Worm (Caenorhabditis elegans): ENCODE measurements around the gene snf-11.

- no peak for TF ChIP-seq lag-1 (GFP tag; IDR thresholded peaks at IDR 0.05)
- TF ChIP-seq snpc-4 (GFP tag; optimal IDR thresholded peaks at IDR 0.05): no peak
- no peak for TF ChIP-seq snpc-4 (tag; optimal IDR thresholded peaks at IDR 0.05)
- TF ChIP-seq B0261.1 (tag; optimal IDR thresholded peaks at IDR 0.05): no peak
- TF ChIP-seq unc-130 (GFP tag; optimal IDR thresholded peaks at IDR 0.05): no peak
- no peak for TF ChIP-seq tlf-1 (GFP tag; optimal IDR thresholded peaks at IDR 0.05)
- no peak for TF ChIP-seq Y53F4B.3 (GFP tag; IDR thresholded peaks at IDR 0.05)
- TF ChIP-seq tbx-9 (tag; optimal IDR thresholded peaks at IDR 0.05; ENCODE audit: borderline replicate concordance): no peak
- no peak for TF ChIP-seq Y56A3A.18 (GFP tag; IDR thresholded peaks at IDR 0.05)
- no peak for TF ChIP-seq cebp-2 (GFP tag; IDR thresholded peaks at IDR 0.05)
- no peak for TF ChIP-seq chd-7 (tag; optimal IDR thresholded peaks at IDR 0.05)
- no peak for TF ChIP-seq ama-1 (optimal IDR thresholded peaks at IDR 0.05)
- no peak for TF ChIP-seq ama-1 (GFP tag; optimal IDR thresholded peaks at IDR 0.05)
- no peak for TF ChIP-seq nhr-90 (tag; optimal IDR thresholded peaks at IDR 0.05)
- no peak for TF ChIP-seq attf-3 (GFP tag; conservative IDR thresholded peaks at IDR 0.05)
- no peak for TF ChIP-seq B0035.1 (tag; optimal IDR thresholded peaks at IDR 0.05)
Observed at ce11 chrV:11308346-11308745, at the start of gene snf-11.
